Worm (Caenorhabditis elegans) whole organism, young adult: Measurements from ENCODE around the gene acdh-11.

Experiments used
- D2030.7 ChIP-seq: fragments of 200-800 bp; sonication (Bioruptor generic); IDR thresholded peaks from 2 replicates; pipeline ENCODE4 v1.3.6; 2022; ENCODE audit warnings: missing genetic modification reagents, missing genetic modification characterization, missing compliant biosample characterization
- F23B12.7 ChIP-seq: sonication (generic microtip); optimal IDR thresholded peaks from 2 replicates; lab custom pipeline; 2017; ENCODE audit warnings: missing genetic modification characterization, mild to moderate bottlenecking, missing compliant biosample characterization, antibody characterized with exemption, moderate library complexity; ENCODE audit not compliant: insufficient read depth
- F33H1.4 ChIP-seq: fragments of 200-800 bp; sonication (Bioruptor generic); IDR thresholded peaks from 2 replicates; pipeline ENCODE4 v1.3.6; 2022; ENCODE audit warnings: missing genetic modification reagents, missing genetic modification characterization, missing compliant biosample characterization
- F55B11.4 ChIP-seq: sonication (generic microtip); optimal IDR thresholded peaks from 2 replicates; lab custom pipeline; 2016; ENCODE audit warnings: missing compliant biosample characterization, missing genetic modification characterization, borderline replicate concordance; ENCODE audit not compliant: insufficient read depth
- Y53G8AR.9 ChIP-seq: fragments of 200-800 bp; sonication (Bioruptor generic); conservative IDR thresholded peaks from 2 replicates; pipeline ENCODE4 v1.3.6; 2022; ENCODE audit warnings: missing genetic modification reagents, missing genetic modification characterization, missing compliant biosample characterization
- ZK185.1 ChIP-seq: sonication (generic microtip); optimal IDR thresholded peaks from 2 replicates; lab custom pipeline; 2016; ENCODE audit warnings: mild to moderate bottlenecking, missing genetic modification characterization, missing compliant biosample characterization; ENCODE audit not compliant: poor library complexity, severe bottlenecking
- aptf-3 ChIP-seq: fragments of 200-800 bp; sonication (Bioruptor generic); IDR thresholded peaks from 2 replicates; pipeline ENCODE4 v1.3.6; 2022; ENCODE audit warnings: missing genetic modification characterization, missing compliant biosample characterization
- attf-3 ChIP-seq: fragments of 200-800 bp; sonication (Bioruptor generic); conservative IDR thresholded peaks from 2 replicates; pipeline ENCODE4 v1.3.6; 2022; ENCODE audit warnings: missing genetic modification reagents, missing genetic modification characterization, missing compliant biosample characterization
- attf-5 ChIP-seq: fragments of 200-800 bp; sonication (Bioruptor generic); optimal IDR thresholded peaks from 2 replicates; lab custom pipeline; 2018; ENCODE audit warnings: mild to moderate bottlenecking, missing genetic modification characterization, missing compliant biosample characterization
- attf-6 ChIP-seq: fragments of 200-800 bp; sonication (Bioruptor generic); IDR thresholded peaks from 2 replicates; pipeline ENCODE4 v1.3.6; 2022; ENCODE audit warnings: missing genetic modification reagents, missing genetic modification characterization, missing compliant biosample characterization
- ceh-100 ChIP-seq: fragments of 200-800 bp; sonication (Bioruptor generic); IDR thresholded peaks from 2 replicates; pipeline ENCODE4 v1.3.6; 2022; ENCODE audit warnings: missing genetic modification reagents, missing genetic modification characterization, missing compliant biosample characterization
- die-1 ChIP-seq: sonication (generic microtip); optimal IDR thresholded peaks from 2 replicates; lab custom pipeline; 2016; ENCODE audit warnings: missing genotype, mild to moderate bottlenecking, missing genetic modification characterization, missing compliant biosample characterization
- efl-1 ChIP-seq: fragments of 150-350 bp; optimal IDR thresholded peaks from 2 replicates; lab custom pipeline; 2014; ENCODE audit warnings: missing biosample characterization, missing genetic modification reagents, missing genetic modification characterization
- fkh-3 ChIP-seq: sonication (generic microtip); optimal IDR thresholded peaks from 2 replicates; lab custom pipeline; 2016; ENCODE audit warnings: mild to moderate bottlenecking, missing genetic modification characterization, missing compliant biosample characterization
- him-1 ChIP-seq: sonication (generic microtip); optimal IDR thresholded peaks from 2 replicates; lab custom pipeline; 2016; ENCODE audit warnings: missing genotype, missing genetic modification reagents, missing genetic modification characterization, missing compliant biosample characterization
- hlh-12 ChIP-seq: sonication (generic microtip); optimal IDR thresholded peaks from 2 replicates; lab custom pipeline; 2016; ENCODE audit warnings: missing genetic modification characterization, missing compliant biosample characterization
- hsf-1 ChIP-seq: fragments of 200-800 bp; sonication (Bioruptor generic); IDR thresholded peaks from 2 replicates; pipeline ENCODE4 v1.3.6; 2022; ENCODE audit warnings: missing genetic modification reagents, missing genetic modification characterization, missing compliant biosample characterization
- let-607 ChIP-seq, 2 experiments: fragments of 200-800 bp in 1 of 2; sonication (Bioruptor generic) in 1 of 2; sonication (generic microtip) in 1 of 2; optimal IDR thresholded peaks; 2 replicates each; lab custom pipeline; 2016 to 2018; ENCODE audit warnings: mild to moderate bottlenecking in 2 of 2, missing compliant biosample characterization in 2 of 2, missing genetic modification characterization in 2 of 2, moderate library complexity in 2 of 2, missing genotype in 1 of 2
- lin-54 ChIP-seq: fragments of 200-800 bp; sonication (Bioruptor generic); optimal IDR thresholded peaks from 2 replicates; lab custom pipeline; 2018; ENCODE audit warnings: mild to moderate bottlenecking, missing genetic modification characterization, missing compliant biosample characterization
- lsl-1 ChIP-seq: fragments of 200-800 bp; sonication (Bioruptor generic); optimal IDR thresholded peaks from 2 replicates; lab custom pipeline; 2018; ENCODE audit warnings: mild to moderate bottlenecking, missing genetic modification characterization, moderate library complexity, missing compliant biosample characterization
- madf-6 ChIP-seq: fragments of 200-800 bp; sonication (Bioruptor generic); IDR thresholded peaks from 2 replicates; pipeline ENCODE4 v1.3.6; 2022; ENCODE audit warnings: missing genetic modification reagents, missing genetic modification characterization, missing compliant biosample characterization
- madf-8 ChIP-seq: fragments of 200-800 bp; sonication (Bioruptor generic); conservative IDR thresholded peaks from 2 replicates; pipeline ENCODE4 v1.3.6; 2022; ENCODE audit warnings: missing genetic modification reagents, missing genetic modification characterization, missing compliant biosample characterization
- mcd-1 ChIP-seq: fragments of 200-800 bp; sonication (Bioruptor generic); IDR thresholded peaks from 2 replicates; pipeline ENCODE4 v1.3.6; 2022; ENCODE audit warnings: missing genetic modification reagents, missing genetic modification characterization, missing compliant biosample characterization
- nhr-90 ChIP-seq: sonication (generic microtip); optimal IDR thresholded peaks from 2 replicates; lab custom pipeline; 2016; ENCODE audit warnings: missing genotype, mild to moderate bottlenecking, missing genetic modification characterization, missing compliant biosample characterization
- snpc-1.1 ChIP-seq: sonication (generic microtip); optimal IDR thresholded peaks from 2 replicates; lab custom pipeline; 2017; ENCODE audit warnings: missing genetic modification characterization, mild to moderate bottlenecking, missing compliant biosample characterization, antibody characterized with exemption, moderate library complexity, missing genotype, missing genetic modification reagents; ENCODE audit not compliant: insufficient read depth
- snpc-3.4 ChIP-seq: sonication (generic microtip); optimal IDR thresholded peaks from 2 replicates; lab custom pipeline; 2017; ENCODE audit warnings: missing genetic modification characterization, mild to moderate bottlenecking, missing compliant biosample characterization, antibody characterized with exemption, moderate library complexity, missing genotype, missing genetic modification reagents
- unc-62 ChIP-seq: fragments of 150-350 bp; optimal IDR thresholded peaks from 2 replicates; lab custom pipeline; 2014; ENCODE audit warnings: missing biosample characterization, missing genetic modification reagents, missing genetic modification characterization
- xnd-1 ChIP-seq: sonication (generic microtip); optimal IDR thresholded peaks from 2 replicates; lab custom pipeline; 2016; ENCODE audit warnings: missing genotype, missing genetic modification reagents, missing genetic modification characterization, missing compliant biosample characterization
- ztf-22 ChIP-seq: fragments of 200-800 bp; sonication (Bioruptor generic); optimal IDR thresholded peaks from 2 replicates; lab custom pipeline; 2018; ENCODE audit warnings: mild to moderate bottlenecking, missing genetic modification characterization, moderate library complexity, missing compliant biosample characterization
- ztf-6 ChIP-seq: fragments of 200-800 bp; sonication (Bioruptor generic); IDR thresholded peaks from 2 replicates; pipeline ENCODE4 v1.3.6; 2022; ENCODE audit warnings: missing genetic modification reagents, missing genetic modification characterization, missing compliant biosample characterization

The acdh-11 gene

ce11 chrIII:10557910-10558309 is 8.1 kb upstream of the acdh-11 start, which contains the start of gene T21C12.4 (continued):
- TF ChIP-seq ztf-6 (GFP tag; lab: Robert Waterston, UW), result no peak
- TF ChIP-seq attf-3 (GFP tag; lab: Robert Waterston, UW), result no peak
- no peak for TF ChIP-seq nhr-90 (tag; lab: Kevin White, UChicago)

ce11 chrIII:10560296-10560695 is 5.8 kb upstream of the acdh-11 start, which contains the start of gene rab-30:
Gene rab-30, plus strand, starts transcription at chrIII:10560596.
- 0 out of 2 replicates have a peak, but pooled peaks have one; percentile 33 for TF ChIP-seq hsf-1 (GFP tag; lab: Robert Waterston, UW)
- no peak for TF ChIP-seq F55B11.4 (tag; lab: Kevin White, UChicago)

DNA sequence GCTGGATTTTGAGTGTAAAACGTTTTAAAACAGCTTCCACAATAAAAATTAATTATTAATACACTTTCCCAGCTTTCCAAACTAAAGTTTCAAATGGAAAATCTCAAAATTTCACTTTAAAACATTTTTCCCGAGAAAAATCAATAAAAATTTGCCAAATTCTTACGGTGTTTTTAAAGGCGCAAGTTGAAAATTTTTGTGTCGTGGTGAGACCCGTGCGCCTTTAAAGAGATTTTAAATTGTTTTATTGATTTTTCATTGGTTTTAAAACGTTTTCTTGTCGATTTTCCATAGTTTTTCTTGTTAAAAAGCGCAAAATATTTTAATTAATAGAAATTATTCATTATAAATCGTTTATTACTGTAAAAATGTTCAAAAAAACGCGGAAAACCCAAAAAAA is 4.2 kb upstream of the acdh-11 start, which contains the start of gene Y45F3A.1:
Gene Y45F3A.1, minus strand, starts transcription at position 12 of the 400 bp plus-strand sequence.
- TF ChIP-seq hlh-12 (tag; lab: Kevin White, UChicago), result no peak
- peak; percentile 54 for TF ChIP-seq snpc-3.4 (tag; lab: Kevin White, UChicago)
- TF ChIP-seq lsl-1 (GFP tag; lab: Kevin White, UChicago), result peak; percentile 88
- TF ChIP-seq ZK185.1 (tag; lab: Kevin White, UChicago), result no peak
- peak; percentile 69 for TF ChIP-seq madf-8 (GFP tag; lab: Robert Waterston, UW)
- TF ChIP-seq ceh-100 (GFP tag; lab: Robert Waterston, UW), result no peak
- peak; percentile 24 for TF ChIP-seq F23B12.7 (tag; lab: Kevin White, UChicago)
- peak; percentile 3 for TF ChIP-seq snpc-1.1 (tag; lab: Kevin White, UChicago)
- no peak for TF ChIP-seq attf-5
- no peak for TF ChIP-seq aptf-3
- TF ChIP-seq ztf-22 (GFP tag; lab: Kevin White, UChicago), result no peak
- TF ChIP-seq him-1 (tag; lab: Kevin White, UChicago), result no peak
- TF ChIP-seq attf-6 (GFP tag; lab: Robert Waterston, UW), result no peak
- TF ChIP-seq xnd-1 (tag; lab: Kevin White, UChicago), result peak; percentile 76
- TF ChIP-seq madf-6, result peak; percentile 89
- TF ChIP-seq unc-62 (GFP tag; lab: Kevin White, UChicago), result no peak
- TF ChIP-seq lin-54 (GFP tag; lab: Kevin White, UChicago), result peak; percentile 58
- peak; percentile 28 for TF ChIP-seq efl-1
- peak; percentile 58 for TF ChIP-seq D2030.7 (GFP tag; lab: Robert Waterston, UW)
- no peak for TF ChIP-seq die-1 (tag; lab: Kevin White, UChicago)
- peak; percentile 90 for TF ChIP-seq F33H1.4 (GFP tag; lab: Robert Waterston, UW)

DNA sequence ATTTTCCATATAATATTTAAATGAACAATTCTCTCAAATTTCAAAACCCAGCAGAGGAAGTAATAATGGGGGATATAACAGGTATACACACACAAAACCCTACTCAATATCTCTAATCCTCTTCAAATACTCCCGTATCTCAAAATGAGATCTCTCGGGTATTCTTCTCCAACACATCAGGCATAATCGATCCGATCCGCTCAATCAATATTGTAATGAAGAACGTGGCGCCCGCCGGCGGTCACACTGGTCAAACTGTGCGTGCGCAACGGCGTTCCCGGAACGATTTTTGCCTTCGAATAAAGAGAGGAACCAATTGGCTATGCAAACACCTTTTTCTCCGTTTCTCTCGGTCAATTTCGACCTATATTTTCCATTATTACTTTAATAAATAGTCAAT is 3.5 kb upstream of the acdh-11 start:
- no peak for TF ChIP-seq mcd-1 (GFP tag; lab: Robert Waterston, UW)
- no peak for TF ChIP-seq let-607 (tag; optimal IDR thresholded peaks at IDR 0.05; lab: Kevin White, UChicago)

DNA sequence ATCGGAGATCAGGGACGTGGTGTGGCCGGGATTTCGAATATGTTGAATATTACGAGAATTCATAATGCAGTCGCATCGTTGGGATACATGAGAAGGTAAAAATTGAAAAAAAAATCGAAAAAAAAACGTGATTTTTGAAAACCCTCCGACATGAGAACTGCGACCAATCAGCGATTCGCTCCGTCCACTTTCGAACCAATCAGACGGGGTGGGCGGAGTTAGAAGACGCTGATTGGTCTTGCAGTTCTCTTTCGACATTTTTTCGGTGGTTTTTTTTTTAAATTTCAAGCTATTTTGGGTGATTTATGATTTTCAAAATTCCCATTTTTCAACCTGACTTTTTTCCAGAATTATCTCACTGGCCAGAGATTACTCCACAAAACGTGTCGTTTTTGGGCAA is 3.2 kb downstream of the acdh-11 start:
- TF ChIP-seq Y53G8AR.9 (GFP tag; lab: Robert Waterston, UW) (no peak), fkh-3 (tag; lab: Kevin White, UChicago) (no peak)
